Fruit fly (Drosophila melanogaster) whole organism, embryonic: ENCODE data around the gene crc.
A peak's percentile ranks its signal among the peaks of the same experiment; 100 is the strongest.

ENCODE experiments used
- ATbp ChIP-seq: fragments of 200-800 bp; sonication (Bioruptor generic); optimal IDR thresholded peaks from 2 replicates; lab custom pipeline; 2017; ENCODE audit warnings: missing biosample characterization, mild to moderate bottlenecking, missing genetic modification characterization, missing genetic modification reagents
- Atf6 ChIP-seq: fragments of 200-800 bp; sonication (Bioruptor generic); IDR thresholded peaks from 2 replicates; pipeline ENCODE4 v1.3.6; 2022; ENCODE audit warnings: missing biosample characterization, missing genetic modification characterization
- CG1024 ChIP-seq: fragments of 200-800 bp; sonication (Bioruptor generic); IDR thresholded peaks from 2 replicates; pipeline ENCODE4 v1.3.6; 2022; ENCODE audit warnings: missing biosample characterization, missing genetic modification characterization
- CG10267 ChIP-seq: fragments of 200-800 bp; sonication (Bioruptor generic); optimal IDR thresholded peaks from 2 replicates; lab custom pipeline; 2018; ENCODE audit warnings: missing biosample characterization, mild to moderate bottlenecking, missing genetic modification characterization, moderate library complexity
- CG12391 ChIP-seq: fragments of 200-800 bp; sonication (Bioruptor generic); optimal IDR thresholded peaks from 3 replicates; lab custom pipeline; 2018; ENCODE audit warnings: missing biosample characterization, mild to moderate bottlenecking, missing genetic modification characterization, moderate library complexity
- CG12659 ChIP-seq: fragments of 200-800 bp; sonication (Bioruptor generic); optimal IDR thresholded peaks from 3 replicates; lab custom pipeline; 2017; ENCODE audit warnings: mild to moderate bottlenecking, missing biosample characterization, missing genetic modification reagents, missing genetic modification characterization
- CG14441 ChIP-seq: fragments of 200-800 bp; sonication (Bioruptor generic); IDR thresholded peaks from 2 replicates; pipeline ENCODE4 v1.3.6; 2022; ENCODE audit warnings: missing biosample characterization, missing genetic modification characterization
- CG14965 ChIP-seq: fragments of 200-800 bp; sonication (Bioruptor generic); optimal IDR thresholded peaks from 2 replicates; lab custom pipeline; 2016; ENCODE audit warnings: missing biosample characterization, missing genetic modification characterization, borderline replicate concordance
- CG15514 ChIP-seq: fragments of 200-800 bp; sonication (Bioruptor generic); optimal IDR thresholded peaks from 3 replicates; lab custom pipeline; 2017; ENCODE audit warnings: missing biosample characterization, missing genetic modification characterization, mild to moderate bottlenecking, moderate library complexity, missing genetic modification reagents
- CG1603 ChIP-seq: fragments of 200-800 bp; sonication (Bioruptor generic); optimal IDR thresholded peaks from 2 replicates; lab custom pipeline; 2019; ENCODE audit warnings: missing biosample characterization, mild to moderate bottlenecking, missing genetic modification characterization, moderate library complexity
- CG1647 ChIP-seq: fragments of 200-800 bp; sonication (Bioruptor generic); optimal IDR thresholded peaks from 3 replicates; lab custom pipeline; 2016; ENCODE audit warnings: missing biosample characterization, missing genetic modification characterization
- CG17328 ChIP-seq: fragments of 200-800 bp; sonication (Bioruptor generic); IDR thresholded peaks from 2 replicates; pipeline ENCODE4 v1.3.6; 2022; ENCODE audit warnings: missing biosample characterization, missing genetic modification characterization
- CG17361 ChIP-seq: fragments of 200-800 bp; sonication (Bioruptor generic); IDR thresholded peaks from 3 replicates; pipeline ENCODE4 v1.3.6; 2022; ENCODE audit warnings: missing biosample characterization, missing genetic modification characterization
- CG17385 ChIP-seq: fragments of 200-800 bp; sonication (Bioruptor generic); optimal IDR thresholded peaks from 3 replicates; lab custom pipeline; 2018; ENCODE audit warnings: missing biosample characterization, mild to moderate bottlenecking, missing genetic modification characterization
- CG17802 ChIP-seq: fragments of 200-800 bp; sonication (Bioruptor generic); optimal IDR thresholded peaks from 2 replicates; lab custom pipeline; 2018; ENCODE audit warnings: missing biosample characterization, mild to moderate bottlenecking, missing genetic modification characterization, moderate library complexity
- CG17829 ChIP-seq: fragments of 200-800 bp; optimal IDR thresholded peaks from 2 replicates; lab custom pipeline; 2019; ENCODE audit warnings: missing biosample characterization, mild to moderate bottlenecking, missing genetic modification characterization, moderate library complexity
- CG30020 ChIP-seq: fragments of 200-800 bp; optimal IDR thresholded peaks from 2 replicates; lab custom pipeline; 2019; ENCODE audit warnings: missing biosample characterization, mild to moderate bottlenecking, missing genetic modification characterization, moderate library complexity
- CG3065 ChIP-seq: fragments of 200-800 bp; sonication (Bioruptor generic); optimal IDR thresholded peaks from 2 replicates; lab custom pipeline; 2016; ENCODE audit warnings: missing biosample characterization, missing genetic modification characterization
- CG3281 ChIP-seq: fragments of 200-800 bp; sonication (Bioruptor generic); optimal IDR thresholded peaks from 3 replicates; lab custom pipeline; 2017; ENCODE audit warnings: missing biosample characterization, mild to moderate bottlenecking, missing genetic modification characterization
- CG4282 ChIP-seq: fragments of 200-800 bp; sonication (Bioruptor generic); optimal IDR thresholded peaks from 2 replicates; lab custom pipeline; 2016; ENCODE audit warnings: missing biosample characterization, missing genetic modification characterization
- CG4424 ChIP-seq: fragments of 200-800 bp; sonication (Bioruptor generic); optimal IDR thresholded peaks from 3 replicates; lab custom pipeline; 2016; ENCODE audit warnings: missing biosample characterization, missing genetic modification characterization
- CG7786 ChIP-seq: fragments of 200-800 bp; sonication (Bioruptor generic); optimal IDR thresholded peaks from 2 replicates; lab custom pipeline; 2016; ENCODE audit warnings: missing biosample characterization, missing genetic modification characterization
- CG8290 ChIP-seq, 3 experiments: fragments of 200-800 bp; sonication (Bioruptor generic); optimal IDR thresholded peaks; 2 replicates each; lab custom pipeline; 2016 to 2019; ENCODE audit warnings: missing biosample characterization in 3 of 3, missing genetic modification characterization in 3 of 3, mild to moderate bottlenecking in 2 of 3, moderate library complexity in 1 of 3
- CHES-1-like ChIP-seq: fragments of 200-800 bp; sonication (Bioruptor generic); optimal IDR thresholded peaks from 2 replicates; lab custom pipeline; 2016; ENCODE audit warnings: missing biosample characterization, missing genetic modification characterization
- D ChIP-seq, 2 experiments: fragments of 200-800 bp in 1 of 2; fragments of >200 bp in 1 of 2; sonication (Bioruptor generic) in 1 of 2; optimal IDR thresholded peaks; 2 replicates in 1 of 2; 3 replicates in 1 of 2; lab custom pipeline; 2017; ENCODE audit warnings: mild to moderate bottlenecking in 1 of 2, missing biosample characterization in 1 of 2, missing genetic modification characterization in 1 of 2, missing genetic modification reagents in 1 of 2
- HLH54F ChIP-seq: fragments of 200-800 bp; sonication (Bioruptor generic); optimal IDR thresholded peaks from 3 replicates; lab custom pipeline; 2016; ENCODE audit warnings: missing biosample characterization, missing genetic modification characterization
- Hmr ChIP-seq: fragments of 200-800 bp; sonication (Bioruptor generic); optimal IDR thresholded peaks from 3 replicates; lab custom pipeline; 2017; ENCODE audit warnings: mild to moderate bottlenecking, missing biosample characterization, missing genetic modification reagents, missing genetic modification characterization
- Hr3 ChIP-seq: fragments of 200-800 bp; sonication (Bioruptor generic); optimal IDR thresholded peaks from 3 replicates; lab custom pipeline; 2016; ENCODE audit warnings: missing biosample characterization, missing genetic modification characterization
- Hsf ChIP-seq: fragments of 200-800 bp; sonication (Bioruptor generic); optimal IDR thresholded peaks from 3 replicates; lab custom pipeline; 2016; ENCODE audit warnings: missing biosample characterization, missing genetic modification characterization
- Myb ChIP-seq: fragments of 200-800 bp; sonication (Bioruptor generic); optimal IDR thresholded peaks from 2 replicates; lab custom pipeline; 2016; ENCODE audit warnings: missing biosample characterization, missing genetic modification characterization
- Scr ChIP-seq: fragments of 200-800 bp; sonication (Bioruptor generic); IDR thresholded peaks from 2 replicates; pipeline ENCODE4 v1.3.6; 2022; ENCODE audit warnings: missing biosample characterization, missing genetic modification characterization; ENCODE audit not compliant: partially characterized antibody
- Spps ChIP-seq: fragments of 200-800 bp; sonication (Bioruptor generic); optimal IDR thresholded peaks from 2 replicates; lab custom pipeline; 2018; ENCODE audit warnings: missing biosample characterization, mild to moderate bottlenecking, missing genetic modification characterization
- Trl ChIP-seq, 3 experiments: fragments of >200 bp in 2 of 3; fragments of 200-800 bp in 1 of 3; sonication (Bioruptor generic) in 1 of 3; optimal IDR thresholded peaks; 2 replicates in 1 of 3; 3 replicates in 2 of 3; lab custom pipeline; 2016 to 2017; ENCODE audit warnings: missing biosample characterization in 1 of 3, missing genetic modification characterization in 1 of 3
- bab2 ChIP-seq: fragments of 200-800 bp; sonication (Bioruptor generic); optimal IDR thresholded peaks from 2 replicates; lab custom pipeline; 2016; ENCODE audit warnings: missing biosample characterization, missing genetic modification characterization
- bsh ChIP-seq, 2 experiments: fragments of 200-800 bp; sonication (Bioruptor generic); optimal IDR thresholded peaks; 2 replicates each; lab custom pipeline; 2017 to 2018; ENCODE audit warnings: mild to moderate bottlenecking in 2 of 2, missing biosample characterization in 2 of 2, missing genetic modification characterization in 2 of 2, moderate library complexity in 1 of 2
- crp ChIP-seq, 2 experiments: fragments of 200-800 bp; sonication (Bioruptor generic); optimal IDR thresholded peaks; 2 replicates in 1 of 2; 3 replicates in 1 of 2; lab custom pipeline; 2017; ENCODE audit warnings: missing biosample characterization in 2 of 2, missing genetic modification characterization in 2 of 2, mild to moderate bottlenecking in 1 of 2, moderate library complexity in 1 of 2
- dm ChIP-seq: fragments of 200-800 bp; sonication (Bioruptor generic); optimal IDR thresholded peaks from 3 replicates; lab custom pipeline; 2016; ENCODE audit warnings: missing biosample characterization, missing genetic modification characterization
- dmrt11E ChIP-seq: fragments of 200-800 bp; sonication (Bioruptor generic); optimal IDR thresholded peaks from 3 replicates; lab custom pipeline; 2018; ENCODE audit warnings: missing biosample characterization, mild to moderate bottlenecking, missing genetic modification characterization, moderate library complexity
- gcm ChIP-seq: fragments of 200-800 bp; sonication (Bioruptor generic); optimal IDR thresholded peaks from 2 replicates; lab custom pipeline; 2019; ENCODE audit warnings: missing biosample characterization, mild to moderate bottlenecking, missing genetic modification characterization, moderate library complexity
- her ChIP-seq: fragments of 200-800 bp; sonication (Bioruptor generic); optimal IDR thresholded peaks from 2 replicates; lab custom pipeline; 2016; ENCODE audit warnings: missing biosample characterization, missing genetic modification characterization
- lbe ChIP-seq: fragments of 200-800 bp; sonication (Bioruptor generic); optimal IDR thresholded peaks from 2 replicates; lab custom pipeline; 2016; ENCODE audit warnings: missing biosample characterization, mild to moderate bottlenecking, missing genetic modification characterization
- org-1 ChIP-seq: fragments of 200-800 bp; sonication (Bioruptor generic); optimal IDR thresholded peaks from 2 replicates; lab custom pipeline; 2017; ENCODE audit warnings: missing biosample characterization, missing genetic modification characterization
- slp2 ChIP-seq: fragments of 200-800 bp; sonication (Bioruptor generic); optimal IDR thresholded peaks from 2 replicates; lab custom pipeline; 2016; ENCODE audit warnings: missing biosample characterization, missing genetic modification characterization
- ssp ChIP-seq: fragments of 200-800 bp; sonication (Bioruptor generic); IDR thresholded peaks from 2 replicates; pipeline ENCODE4 v1.3.6; 2022; ENCODE audit warnings: missing biosample characterization, missing genetic modification characterization
- ttk ChIP-seq: fragments of 200-800 bp; sonication (Bioruptor generic); IDR thresholded peaks from 2 replicates; pipeline ENCODE4 v2.1.2; 2022; ENCODE audit warnings: missing biosample characterization, missing genetic modification characterization
- unpg ChIP-seq: fragments of 200-800 bp; sonication (Bioruptor generic); optimal IDR thresholded peaks from 3 replicates; lab custom pipeline; 2018; ENCODE audit warnings: missing biosample characterization, mild to moderate bottlenecking, missing genetic modification characterization, moderate library complexity

The crc gene

dm6 chr2L:21263470-21264146 lies 47.1 kb upstream of the crc start (continued):
- TF ChIP-seq CG17802 (tag; lab: Kevin White, UChicago) (peak; percentile 61), Hr3 (GFP tag; lab: Kevin White, UChicago) (peak; percentile 6), Trl (optimal IDR thresholded peaks at IDR 0.05; lab: Kevin White, UChicago) (no peak), Trl (GFP tag; optimal IDR thresholded peaks at IDR 0.05; lab: Kevin White, UChicago) (peak; percentile 19), Scr (GFP tag; lab: Robert Waterston, UW) (0 out of 2 replicates have a peak, but pooled peaks have one; percentile 7), CG14965 (GFP tag; lab: Kevin White, UChicago) (no peak), org-1 (GFP tag; lab: Kevin White, UChicago) (peak; percentile 23), unpg (peak; percentile 51), D (optimal IDR thresholded peaks at IDR 0.05; lab: Kevin White, UChicago) (no peak), D (GFP tag; optimal IDR thresholded peaks at IDR 0.05; lab: Kevin White, UChicago) (peak; percentile 22), CG4282 (peak; percentile 27), slp2 (GFP tag; lab: Kevin White, UChicago) (no peak), CG8290 (GFP tag; optimal IDR thresholded peaks at IDR 0.05; lab: Kevin White, UChicago) (no peak), CG8290 (tag; optimal IDR thresholded peaks at IDR 0.05; lab: Kevin White, UChicago) (peak; percentile 14 to 20), CG3065 (GFP tag; lab: Kevin White, UChicago) (no peak), Hsf (GFP tag; lab: Kevin White, UChicago) (no peak), Myb (GFP tag; lab: Kevin White, UChicago) (peak; percentile 6), CG1603 (tag; lab: Kevin White, UChicago) (peak; percentile 43), ATbp (GFP tag; lab: Kevin White, UChicago) (no peak), Atf6 (GFP tag; lab: Robert Waterston, UW) (peak; percentile 43; the same call in 1 of the 2 replicates), CG10267 (tag; lab: Kevin White, UChicago) (peak; percentile 42), her (GFP tag; lab: Kevin White, UChicago) (no peak), CG4424 (GFP tag; lab: Kevin White, UChicago) (peak; percentile 36), gcm (peak; percentile 3), CG3281 (GFP tag; lab: Kevin White, UChicago) (peak; percentile 37), lbe (GFP tag; lab: Kevin White, UChicago) (peak; percentile 10), CG1024 (GFP tag; lab: Robert Waterston, UW) (peak; percentile 30; the same call in 1 of the 2 replicates), dmrt11E (tag; lab: Kevin White, UChicago) (peak; percentile 51), CG1647 (GFP tag; lab: Kevin White, UChicago) (no peak), CG15514 (GFP tag; lab: Kevin White, UChicago) (peak; percentile 23), crp (GFP tag; optimal IDR thresholded peaks at IDR 0.05; lab: Kevin White, UChicago) (peak in 1 of 2 experiments; percentile 68), ssp (peak; percentile 83), Spps (tag; lab: Kevin White, UChicago) (peak; percentile 4), CG17328 (no peak), HLH54F (GFP tag; lab: Kevin White, UChicago) (no peak), dm (GFP tag; lab: Kevin White, UChicago) (no peak), bsh (GFP tag; optimal IDR thresholded peaks at IDR 0.05; lab: Kevin White, UChicago) (peak in 1 of 2 experiments; percentile 52), CHES-1-like (GFP tag; lab: Kevin White, UChicago) (peak; percentile 23), CG7786 (GFP tag; lab: Kevin White, UChicago) (no peak), bab2 (GFP tag; lab: Kevin White, UChicago) (peak; percentile 2), CG17385 (GFP tag; lab: Kevin White, UChicago) (peak; percentile 21), CG12659 (GFP tag; lab: Kevin White, UChicago) (no peak), CG30020 (tag; lab: Kevin White, UChicago) (peak; percentile 65), CG17829 (tag; lab: Kevin White, UChicago) (peak; percentile 42), CG12391 (tag; lab: Kevin White, UChicago) (peak; percentile 26), ttk (GFP tag; lab: Robert Waterston, UW) (no peak), CG17361 (0 out of 3 replicates have a peak, but pooled peaks have one; percentile 40), CG14441 (GFP tag; lab: Robert Waterston, UW) (peak; percentile 47; the same call in 1 of the 2 replicates), Hmr (GFP tag; lab: Kevin White, UChicago) (peak; percentile 28)
